Fruit fly (Drosophila melanogaster): ENCODE results near the gene Rox8.
A peak's percentile ranks its signal among the peaks of the same experiment; 100 is the strongest.

The Rox8 gene

DNA sequence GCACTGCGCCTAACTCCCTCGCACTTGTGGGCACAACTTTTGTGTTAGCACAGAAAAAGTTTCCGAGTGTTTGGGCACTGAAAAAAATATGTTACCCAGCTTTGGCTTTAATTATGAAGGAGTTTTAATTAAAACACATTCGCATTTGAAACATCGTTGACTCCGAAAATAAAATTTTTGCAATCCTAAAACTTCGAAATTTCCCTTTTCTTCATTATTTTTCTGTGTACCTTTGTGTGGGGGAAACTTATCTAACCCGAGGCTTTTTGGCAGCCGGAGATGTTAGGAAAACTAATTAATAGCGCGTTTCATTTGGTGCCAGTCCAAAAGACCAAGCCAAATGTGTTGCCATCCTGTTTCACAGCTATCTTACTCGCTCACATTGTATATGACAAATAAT lies 43.6 kb upstream of the Rox8 start (continued):
- no peak for TF ChIP-seq hkb (optimal IDR thresholded peaks at IDR 0.05)
- TF ChIP-seq hkb (GFP tag; IDR thresholded peaks at IDR 0.05), result peak; percentile 41; the same call in 1 of the 2 replicates
- TF ChIP-seq CG17328 (GFP tag; IDR thresholded peaks at IDR 0.05), result no peak
- TF ChIP-seq dysf (GFP tag; IDR thresholded peaks at IDR 0.05), result 0 out of 3 replicates have a peak, but pooled peaks have one; percentile 12
- no peak for TF ChIP-seq fd102C (GFP tag; optimal IDR thresholded peaks at IDR 0.05)
- TF ChIP-seq Atf6 (GFP tag; IDR thresholded peaks at IDR 0.05), result 0 out of 2 replicates have a peak, but pooled peaks have one; percentile 18
- no peak for TF ChIP-seq fd3F (GFP tag; optimal IDR thresholded peaks at IDR 0.05)
- TF ChIP-seq sc (optimal IDR thresholded peaks at IDR 0.05), result no peak
- TF ChIP-seq sc (GFP tag; optimal IDR thresholded peaks at IDR 0.05), result no peak
- peak; percentile 14; the same call in 1 of the 3 replicates for TF ChIP-seq Dbx (GFP tag; IDR thresholded peaks at IDR 0.05)
- no peak for TF ChIP-seq CG7987 (GFP tag; optimal IDR thresholded peaks at IDR 0.05)
- no peak for TF ChIP-seq wek (GFP tag; optimal IDR thresholded peaks at IDR 0.05)
- no peak for TF ChIP-seq CG1647 (GFP tag; optimal IDR thresholded peaks at IDR 0.05)
- no peak for TF ChIP-seq fd64A (GFP tag; optimal IDR thresholded peaks at IDR 0.05)
- TF ChIP-seq Ssrp (tag; optimal IDR thresholded peaks at IDR 0.05), result no peak
- TF ChIP-seq bcd (GFP tag; optimal IDR thresholded peaks at IDR 0.05), result no peak
- 0 out of 3 replicates have a peak, but pooled peaks have one; percentile 27 for TF ChIP-seq Aef1 (GFP tag; IDR thresholded peaks at IDR 0.05)
- TF ChIP-seq Drgx (GFP tag; IDR thresholded peaks at IDR 0.05), result no peak
- no peak for TF ChIP-seq odd (GFP tag; optimal IDR thresholded peaks at IDR 0.05)
- TF ChIP-seq CG2875 (GFP tag; optimal IDR thresholded peaks at IDR 0.05), result no peak
- no peak for TF ChIP-seq gro (GFP tag; optimal IDR thresholded peaks at IDR 0.05)
- TF ChIP-seq run (tag; optimal IDR thresholded peaks at IDR 0.05), result no peak
- TF ChIP-seq Scr (GFP tag; IDR thresholded peaks at IDR 0.05; ENCODE audit: partially characterized antibody), result no peak
- TF ChIP-seq usp (GFP tag; optimal IDR thresholded peaks at IDR 0.05), result no peak
- TF ChIP-seq tna (GFP tag; IDR thresholded peaks at IDR 0.05; ENCODE audit: partially characterized antibody), result no peak
- peak; percentile 18 for TF ChIP-seq CG7839 (tag; optimal IDR thresholded peaks at IDR 0.05)
- TF ChIP-seq CG2120 (GFP tag; optimal IDR thresholded peaks at IDR 0.05), result peak; percentile 35
- peak; percentile 48 for TF ChIP-seq CG2678 (tag; optimal IDR thresholded peaks at IDR 0.05)
- no peak for TF ChIP-seq Abd-B (GFP tag; optimal IDR thresholded peaks at IDR 0.05)
- no peak for TF ChIP-seq kni (GFP tag; optimal IDR thresholded peaks at IDR 0.05)
- TF ChIP-seq bigmax (GFP tag; optimal IDR thresholded peaks at IDR 0.05), result no peak
- peak; percentile 27 for TF ChIP-seq Dek (tag; optimal IDR thresholded peaks at IDR 0.05)
- TF ChIP-seq sima (GFP tag; optimal IDR thresholded peaks at IDR 0.05), result no peak
- TF ChIP-seq eyg (GFP tag; optimal IDR thresholded peaks at IDR 0.05), result no peak
- no peak for TF ChIP-seq corto (GFP tag; optimal IDR thresholded peaks at IDR 0.05)
- TF ChIP-seq CG10462 (GFP tag; optimal IDR thresholded peaks at IDR 0.05), result no peak
- no peak for TF ChIP-seq lbe (GFP tag; optimal IDR thresholded peaks at IDR 0.05)
- TF ChIP-seq E2f1 (GFP tag; IDR thresholded peaks at IDR 0.05), result no peak
- no peak for TF ChIP-seq ato (GFP tag; IDR thresholded peaks at IDR 0.05; ENCODE audit: partially characterized antibody)
- TF ChIP-seq CG9932 (GFP tag; IDR thresholded peaks at IDR 0.05), result 0 out of 2 replicates have a peak, but pooled peaks have one; percentile 16
- no peak for TF ChIP-seq Tbp (GFP tag; optimal IDR thresholded peaks at IDR 0.05)
- no peak for TF ChIP-seq Antp (GFP tag; optimal IDR thresholded peaks at IDR 0.05)
- no peak for TF ChIP-seq CG31441 (GFP tag; IDR thresholded peaks at IDR 0.05)
- no peak for TF ChIP-seq CG3407 (GFP tag; optimal IDR thresholded peaks at IDR 0.05)
- TF ChIP-seq CTCF (GFP tag; optimal IDR thresholded peaks at IDR 0.05), result no peak
- no peak for TF ChIP-seq sisA (GFP tag; IDR thresholded peaks at IDR 0.05)
- TF ChIP-seq crol (GFP tag; IDR thresholded peaks at IDR 0.05), result no peak
- TF ChIP-seq CG7357 (GFP tag; IDR thresholded peaks at IDR 0.05), result no peak
- TF ChIP-seq Mrtf (GFP tag; IDR thresholded peaks at IDR 0.05), result 0 out of 3 replicates have a peak, but pooled peaks have one; percentile 34
- no peak for TF ChIP-seq CG34224 (GFP tag; IDR thresholded peaks at IDR 0.05; ENCODE audit: partially characterized antibody)
- TF ChIP-seq vnd (GFP tag; IDR thresholded peaks at IDR 0.05; ENCODE audit: partially characterized antibody), result no peak
- no peak for TF ChIP-seq chn (GFP tag; optimal IDR thresholded peaks at IDR 0.05)
- no peak for TF ChIP-seq tap (tag; optimal IDR thresholded peaks at IDR 0.05)

All from whole organism, embryonic.